Worm (Caenorhabditis elegans) whole organism, young adult: ENCODE measurements around the gene C50F4.9.

Experiments used
- B0035.1 ChIP-seq: sonication (generic microtip); optimal IDR thresholded peaks from 2 replicates; lab custom pipeline; 2016; ENCODE audit warnings: missing genetic modification characterization, mild to moderate bottlenecking, missing compliant biosample characterization, missing genotype, missing genetic modification reagents
- C17E4.6 ChIP-seq: fragments of 200-800 bp; sonication (Bioruptor generic); IDR thresholded peaks from 2 replicates; pipeline ENCODE4 v1.3.6; 2022; ENCODE audit warnings: missing genetic modification reagents, missing genetic modification characterization, missing compliant biosample characterization
- F10E7.11 ChIP-seq: sonication (generic microtip); optimal IDR thresholded peaks from 2 replicates; lab custom pipeline; 2017; ENCODE audit warnings: mild to moderate bottlenecking, missing genetic modification characterization, moderate library complexity, missing compliant biosample characterization
- F57C9.4 ChIP-seq: sonication (generic microtip); optimal IDR thresholded peaks from 2 replicates; lab custom pipeline; 2017; ENCODE audit warnings: mild to moderate bottlenecking, missing genetic modification characterization, missing compliant biosample characterization
- K11D2.4 ChIP-seq: fragments of 200-800 bp; sonication (Bioruptor generic); IDR thresholded peaks from 2 replicates; pipeline ENCODE4 v1.3.6; 2022; ENCODE audit warnings: missing genetic modification reagents, missing genetic modification characterization, missing compliant biosample characterization
- T07F8.4 ChIP-seq: sonication (generic microtip); optimal IDR thresholded peaks from 2 replicates; lab custom pipeline; 2016; ENCODE audit warnings: mild to moderate bottlenecking, missing genetic modification characterization, moderate library complexity, missing compliant biosample characterization
- T26A5.8 ChIP-seq: sonication (generic microtip); optimal IDR thresholded peaks from 2 replicates; lab custom pipeline; 2016; ENCODE audit warnings: missing genetic modification characterization, missing compliant biosample characterization
- Y56A3A.18 ChIP-seq: fragments of 200-800 bp; sonication (Bioruptor generic); IDR thresholded peaks from 2 replicates; pipeline ENCODE4 v1.3.6; 2022; ENCODE audit warnings: missing genetic modification reagents, missing genetic modification characterization, missing compliant biosample characterization
- Y79H2A.3 ChIP-seq: fragments of 200-800 bp; sonication (Bioruptor generic); conservative IDR thresholded peaks from 2 replicates; pipeline ENCODE4 v1.3.6; 2022; ENCODE audit warnings: missing genetic modification reagents, missing genetic modification characterization, missing compliant biosample characterization
- ZK185.1 ChIP-seq: sonication (generic microtip); optimal IDR thresholded peaks from 2 replicates; lab custom pipeline; 2016; ENCODE audit warnings: mild to moderate bottlenecking, missing genetic modification characterization, missing compliant biosample characterization; ENCODE audit not compliant: poor library complexity, severe bottlenecking
- akir-1 ChIP-seq: fragments of 200-800 bp; sonication (Bioruptor generic); optimal IDR thresholded peaks from 2 replicates; lab custom pipeline; 2018; ENCODE audit warnings: mild to moderate bottlenecking, missing genetic modification characterization, moderate library complexity, missing compliant biosample characterization
- atf-7 ChIP-seq: sonication (generic microtip); optimal IDR thresholded peaks from 2 replicates; lab custom pipeline; 2017; ENCODE audit warnings: mild to moderate bottlenecking, missing genetic modification characterization, missing compliant biosample characterization
- attf-3 ChIP-seq: fragments of 200-800 bp; sonication (Bioruptor generic); conservative IDR thresholded peaks from 2 replicates; pipeline ENCODE4 v1.3.6; 2022; ENCODE audit warnings: missing genetic modification reagents, missing genetic modification characterization, missing compliant biosample characterization
- bed-2 ChIP-seq: fragments of 200-800 bp; sonication (Bioruptor generic); IDR thresholded peaks from 2 replicates; pipeline ENCODE4 v1.3.6; 2022; ENCODE audit warnings: missing genetic modification reagents, missing genetic modification characterization, missing compliant biosample characterization
- ccch-3 ChIP-seq: fragments of 200-800 bp; sonication (Bioruptor generic); optimal IDR thresholded peaks from 2 replicates; lab custom pipeline; 2018; ENCODE audit warnings: mild to moderate bottlenecking, missing genetic modification characterization, missing compliant biosample characterization
- cebp-1 ChIP-seq, 2 experiments: fragments of 200-800 bp in 1 of 2; sonication (Bioruptor generic) in 1 of 2; sonication (generic microtip) in 1 of 2; IDR thresholded peaks in 1 of 2; optimal IDR thresholded peaks in 1 of 2; 2 replicates each; pipeline versions ENCODE4 v1.3.6 to Lab custom; 2017 to 2022; ENCODE audit warnings: missing compliant biosample characterization in 2 of 2, missing genetic modification characterization in 2 of 2, mild to moderate bottlenecking in 1 of 2, missing genetic modification reagents in 1 of 2, moderate library complexity in 1 of 2
- ceh-100 ChIP-seq: fragments of 200-800 bp; sonication (Bioruptor generic); IDR thresholded peaks from 2 replicates; pipeline ENCODE4 v1.3.6; 2022; ENCODE audit warnings: missing genetic modification reagents, missing genetic modification characterization, missing compliant biosample characterization
- ceh-58 ChIP-seq: fragments of 200-800 bp; sonication (Bioruptor generic); IDR thresholded peaks from 2 replicates; pipeline ENCODE4 v1.3.6; 2022; ENCODE audit warnings: missing genetic modification characterization, missing compliant biosample characterization
- ceh-91 ChIP-seq: fragments of 200-800 bp; sonication (Bioruptor generic); IDR thresholded peaks from 2 replicates; pipeline ENCODE4 v1.3.6; 2022; ENCODE audit warnings: missing genetic modification reagents, missing genetic modification characterization, missing compliant biosample characterization
- chd-7 ChIP-seq: sonication (generic microtip); optimal IDR thresholded peaks from 2 replicates; lab custom pipeline; 2016; ENCODE audit warnings: mild to moderate bottlenecking, missing genetic modification characterization, moderate library complexity, missing compliant biosample characterization
- die-1 ChIP-seq: sonication (generic microtip); optimal IDR thresholded peaks from 2 replicates; lab custom pipeline; 2016; ENCODE audit warnings: missing genotype, mild to moderate bottlenecking, missing genetic modification characterization, missing compliant biosample characterization
- egrh-3 ChIP-seq: fragments of 200-800 bp; sonication (Bioruptor generic); IDR thresholded peaks from 2 replicates; pipeline ENCODE4 v1.3.6; 2022; ENCODE audit warnings: missing genetic modification reagents, missing genetic modification characterization, missing compliant biosample characterization
- ets-4 ChIP-seq: fragments of 200-800 bp; sonication (Bioruptor generic); optimal IDR thresholded peaks from 2 replicates; lab custom pipeline; 2018; ENCODE audit warnings: mild to moderate bottlenecking, missing genetic modification characterization, missing compliant biosample characterization
- hlh-12 ChIP-seq: sonication (generic microtip); optimal IDR thresholded peaks from 2 replicates; lab custom pipeline; 2016; ENCODE audit warnings: missing genetic modification characterization, missing compliant biosample characterization
- hrde-1 ChIP-seq: sonication (generic microtip); optimal IDR thresholded peaks from 2 replicates; lab custom pipeline; 2016; ENCODE audit warnings: missing genetic modification characterization, mild to moderate bottlenecking, missing compliant biosample characterization, moderate library complexity, missing genotype, missing genetic modification reagents, borderline replicate concordance
- hsf-1 ChIP-seq: fragments of 200-800 bp; sonication (Bioruptor generic); IDR thresholded peaks from 2 replicates; pipeline ENCODE4 v1.3.6; 2022; ENCODE audit warnings: missing genetic modification reagents, missing genetic modification characterization, missing compliant biosample characterization
- lin-35 ChIP-seq, 3 experiments: fragments of 150-350 bp in 2 of 3; sonication (generic microtip) in 1 of 3; optimal IDR thresholded peaks; 2 replicates each; lab custom pipeline; 2014 to 2018; ENCODE audit warnings: missing biosample characterization in 3 of 3, missing genetic modification characterization in 3 of 3, missing genetic modification reagents in 3 of 3
- lin-54 ChIP-seq: fragments of 200-800 bp; sonication (Bioruptor generic); optimal IDR thresholded peaks from 2 replicates; lab custom pipeline; 2018; ENCODE audit warnings: mild to moderate bottlenecking, missing genetic modification characterization, missing compliant biosample characterization
- lsy-27 ChIP-seq: sonication (generic microtip); optimal IDR thresholded peaks from 2 replicates; lab custom pipeline; 2017; ENCODE audit warnings: missing genetic modification characterization, mild to moderate bottlenecking, missing compliant biosample characterization, antibody characterized with exemption, missing genotype, borderline replicate concordance; ENCODE audit not compliant: insufficient read depth
- mxl-1 ChIP-seq: sonication (generic microtip); optimal IDR thresholded peaks from 2 replicates; lab custom pipeline; 2016; ENCODE audit warnings: missing genetic modification characterization, missing compliant biosample characterization
- nfya-1 ChIP-seq: sonication (generic microtip); optimal IDR thresholded peaks from 2 replicates; lab custom pipeline; 2017; ENCODE audit warnings: antibody characterized with exemption, missing compliant biosample characterization, missing genetic modification characterization, borderline replicate concordance; ENCODE audit not compliant: insufficient read depth
- pha-4 ChIP-seq: fragments of 150-350 bp; sonication (generic microtip); optimal IDR thresholded peaks from 2 replicates; lab custom pipeline; 2014; ENCODE audit warnings: missing biosample characterization, missing genetic modification reagents, missing genetic modification characterization
- repo-1 ChIP-seq: sonication (generic microtip); optimal IDR thresholded peaks from 2 replicates; lab custom pipeline; 2017; ENCODE audit warnings: mild to moderate bottlenecking, missing genetic modification characterization, missing compliant biosample characterization
- sdz-38 ChIP-seq: sonication (generic microtip); optimal IDR thresholded peaks from 2 replicates; lab custom pipeline; 2016; ENCODE audit warnings: missing genotype, missing genetic modification characterization, missing compliant biosample characterization
- somi-1 ChIP-seq: fragments of 200-800 bp; sonication (Bioruptor generic); optimal IDR thresholded peaks from 2 replicates; lab custom pipeline; 2018; ENCODE audit warnings: mild to moderate bottlenecking, missing genetic modification characterization, missing compliant biosample characterization
- tbp1 ChIP-seq: fragments of 200-800 bp; sonication (Bioruptor generic); optimal IDR thresholded peaks from 2 replicates; lab custom pipeline; 2018; ENCODE audit warnings: mild to moderate bottlenecking, missing genetic modification characterization, missing compliant biosample characterization
- xnd-1 ChIP-seq: sonication (generic microtip); optimal IDR thresholded peaks from 2 replicates; lab custom pipeline; 2016; ENCODE audit warnings: missing genotype, missing genetic modification reagents, missing genetic modification characterization, missing compliant biosample characterization
- zfh-2 ChIP-seq: fragments of 200-800 bp; sonication (Bioruptor generic); conservative IDR thresholded peaks from 2 replicates; pipeline ENCODE4 v1.3.6; 2022; ENCODE audit warnings: missing genetic modification reagents, missing genetic modification characterization, missing compliant biosample characterization
- ztf-22 ChIP-seq: fragments of 200-800 bp; sonication (Bioruptor generic); optimal IDR thresholded peaks from 2 replicates; lab custom pipeline; 2018; ENCODE audit warnings: mild to moderate bottlenecking, missing genetic modification characterization, moderate library complexity, missing compliant biosample characterization
- ztf-25 ChIP-seq: fragments of 200-800 bp; sonication (Bioruptor generic); IDR thresholded peaks from 2 replicates; pipeline ENCODE4 v1.3.6; 2022; ENCODE audit warnings: missing genetic modification reagents, missing genetic modification characterization, missing compliant biosample characterization
- ztf-3 ChIP-seq: fragments of 200-800 bp; sonication (Bioruptor generic); optimal IDR thresholded peaks from 2 replicates; lab custom pipeline; 2018; ENCODE audit warnings: mild to moderate bottlenecking, missing genetic modification characterization, missing compliant biosample characterization

C50F4.9 gene

DNA sequence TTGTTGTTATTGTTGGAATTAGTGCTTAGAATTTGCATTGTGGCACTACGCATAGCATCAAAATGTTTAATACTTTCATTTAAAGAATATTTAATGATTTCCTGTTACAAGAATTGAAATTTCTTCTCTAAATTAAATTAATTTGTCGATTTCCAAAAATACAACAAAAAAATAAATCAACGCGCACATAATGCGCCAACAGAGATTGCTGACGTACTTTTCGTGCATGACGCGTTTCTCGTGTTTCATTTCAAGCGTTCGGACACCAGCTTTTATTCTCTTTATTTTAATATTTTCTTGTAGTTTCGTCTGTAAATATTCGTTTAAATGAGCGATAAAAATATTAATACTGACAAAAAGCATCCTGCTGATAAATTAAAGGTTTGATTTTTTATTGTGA, 10.4 kb downstream of the C50F4.9 start, which contains the start of gene eif-2Bdelta (continued):
- TF ChIP-seq cebp-1 (GFP tag; IDR thresholded peaks at IDR 0.05; lab: Robert Waterston, UW) (no peak), cebp-1 (tag; optimal IDR thresholded peaks at IDR 0.05; lab: Kevin White, UChicago) (peak; percentile 53), ztf-3 (GFP tag; lab: Kevin White, UChicago) (no peak), Y79H2A.3 (no peak), xnd-1 (no peak), pha-4 (no peak), hlh-12 (tag; lab: Kevin White, UChicago) (no peak), ceh-91 (no peak), ccch-3 (GFP tag; lab: Kevin White, UChicago) (no peak), egrh-3 (GFP tag; lab: Robert Waterston, UW) (no peak), ets-4 (GFP tag; lab: Kevin White, UChicago) (no peak), zfh-2 (GFP tag; lab: Robert Waterston, UW) (no peak), sdz-38 (no peak), akir-1 (GFP tag; lab: Kevin White, UChicago) (no peak), T26A5.8 (tag; lab: Kevin White, UChicago) (no peak), tbp1 (GFP tag; lab: Kevin White, UChicago) (no peak), attf-3 (GFP tag; lab: Robert Waterston, UW) (no peak), ceh-100 (GFP tag; lab: Robert Waterston, UW) (no peak), lin-54 (peak; percentile 59), chd-7 (tag; lab: Kevin White, UChicago) (no peak), C17E4.6 (GFP tag; lab: Robert Waterston, UW) (no peak), ZK185.1 (peak; percentile 39), repo-1 (tag; lab: Kevin White, UChicago) (no peak), ceh-58 (GFP tag; lab: Robert Waterston, UW) (no peak), ztf-22 (GFP tag; lab: Kevin White, UChicago) (no peak), K11D2.4 (GFP tag; lab: Robert Waterston, UW) (no peak), lin-35 (GFP tag; optimal IDR thresholded peaks at IDR 0.05; lab: Kevin White, UChicago) (peak in 1 of 3 experiments; percentile 70), lsy-27 (no peak), Y56A3A.18 (no peak), bed-2 (GFP tag; lab: Robert Waterston, UW) (no peak), hrde-1 (no peak), hsf-1 (no peak), B0035.1 (no peak), T07F8.4 (no peak), atf-7 (tag; lab: Kevin White, UChicago) (no peak), somi-1 (GFP tag; lab: Kevin White, UChicago) (no peak), F57C9.4 (tag; lab: Kevin White, UChicago) (no peak), ztf-25 (GFP tag; lab: Robert Waterston, UW) (no peak), F10E7.11 (tag; lab: Kevin White, UChicago) (no peak), nfya-1 (no peak), mxl-1 (no peak), die-1 (tag; lab: Kevin White, UChicago) (no peak)
